Fruit fly (Drosophila melanogaster): ENCODE measurements around the gene Cpr67Fa2.

dm6 chr3L:10931430-10931829, 39.9 kb downstream of the Cpr67Fa2 start:
- TF ChIP-seq psq (optimal IDR thresholded peaks at IDR 0.05) (no peak), usp (GFP tag; optimal IDR thresholded peaks at IDR 0.05) (no peak)
